Fruit fly (Drosophila melanogaster): Measurements from ENCODE around the gene Taf4.

DNA sequence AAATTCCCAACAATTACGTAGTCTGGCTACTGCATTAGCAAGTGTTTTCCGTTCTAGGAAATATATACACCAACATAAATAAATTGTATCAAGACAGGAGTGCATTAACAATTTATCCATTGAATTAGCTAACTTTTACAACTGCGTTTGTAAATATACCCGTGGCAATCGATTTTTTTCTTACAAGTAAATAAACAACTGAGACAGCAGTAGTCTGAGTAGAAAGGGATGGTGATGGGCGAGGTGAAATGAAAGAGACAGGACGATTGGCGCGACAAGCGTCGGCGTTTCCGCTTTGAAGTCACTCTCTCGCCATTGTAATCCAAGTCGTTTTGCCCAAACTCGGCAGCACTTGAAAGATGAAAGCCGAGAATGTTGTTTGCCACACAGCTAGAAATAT is 42.5 kb downstream of the Taf4 start:
- no peak for TF ChIP-seq CG8478 (optimal IDR thresholded peaks at IDR 0.05)
- no peak for TF ChIP-seq CTCF (optimal IDR thresholded peaks at IDR 0.05)
